Worm (Caenorhabditis elegans) whole organism, L3 larva: Measurements from ENCODE around the gene jmjd-3.1.
A peak's percentile ranks its signal among the peaks of the same experiment; 100 is the strongest.

Experiments used
- aly-2 ChIP-seq: fragments of 150-350 bp; optimal IDR thresholded peaks from 2 replicates; lab custom pipeline; 2014; ENCODE audit warnings: missing biosample characterization, missing genetic modification characterization
- ama-1 ChIP-seq: fragments of 150-350 bp; optimal IDR thresholded peaks from 2 replicates; lab custom pipeline; 2018
- ceh-16 ChIP-seq: sonication (generic microtip); optimal IDR thresholded peaks from 2 replicates; lab custom pipeline; 2017; ENCODE audit warnings: missing biosample characterization, missing genetic modification characterization
- ceh-28 ChIP-seq: fragments of 150-350 bp; optimal IDR thresholded peaks from 2 replicates; lab custom pipeline; 2014; ENCODE audit warnings: missing biosample characterization, missing genetic modification reagents, missing genetic modification characterization
- ceh-82 ChIP-seq: fragments of 150-350 bp; optimal IDR thresholded peaks from 2 replicates; lab custom pipeline; 2014; ENCODE audit warnings: missing biosample characterization, missing genetic modification characterization
- ceh-9 ChIP-seq: sonication (generic microtip); optimal IDR thresholded peaks from 2 replicates; lab custom pipeline; 2018; ENCODE audit warnings: missing biosample characterization, missing genetic modification characterization
- daf-12 ChIP-seq: fragments of 150-350 bp; optimal IDR thresholded peaks from 2 replicates; lab custom pipeline; 2014; ENCODE audit warnings: missing biosample characterization, missing genetic modification reagents, missing genetic modification characterization
- egl-5 ChIP-seq: fragments of 150-350 bp; optimal IDR thresholded peaks from 2 replicates; lab custom pipeline; 2017; ENCODE audit warnings: missing biosample characterization, missing genetic modification reagents, missing genetic modification characterization, inconsistent platforms
- elt-2 ChIP-seq: sonication (generic microtip); optimal IDR thresholded peaks from 2 replicates; lab custom pipeline; 2016; ENCODE audit warnings: missing genetic modification reagents, mild to moderate bottlenecking, missing genetic modification characterization, missing compliant biosample characterization
- elt-3 ChIP-seq, 3 experiments: fragments of 150-350 bp in 1 of 3; sonication (generic microtip) in 2 of 3; optimal IDR thresholded peaks; 2 replicates in 2 of 3; 4 replicates in 1 of 3; lab custom pipeline; 2014 to 2017; ENCODE audit warnings: missing biosample characterization in 3 of 3, missing genetic modification characterization in 3 of 3
- eor-1 ChIP-seq, 2 experiments: fragments of 150-350 bp; optimal IDR thresholded peaks; 2 replicates each; lab custom pipeline; 2014 to 2018; ENCODE audit warnings: missing biosample characterization in 2 of 2, missing genetic modification characterization in 2 of 2
- fkh-10 ChIP-seq: sonication (generic microtip); optimal IDR thresholded peaks from 2 replicates; lab custom pipeline; 2017; ENCODE audit warnings: missing biosample characterization, missing genetic modification reagents, missing genetic modification characterization
- fkh-2 ChIP-seq: fragments of 150-350 bp; optimal IDR thresholded peaks from 2 replicates; lab custom pipeline; 2014; ENCODE audit warnings: missing biosample characterization, missing genetic modification reagents, missing genetic modification characterization
- fos-1 ChIP-seq: fragments of 150-350 bp; optimal IDR thresholded peaks from 2 replicates; lab custom pipeline; 2014; ENCODE audit warnings: missing biosample characterization, missing genetic modification characterization
- jun-1 ChIP-seq: fragments of 150-350 bp; optimal IDR thresholded peaks from 2 replicates; lab custom pipeline; 2014; ENCODE audit warnings: missing biosample characterization, missing genetic modification reagents, missing genetic modification characterization
- lin-15B ChIP-seq: fragments of 150-350 bp; optimal IDR thresholded peaks from 2 replicates; lab custom pipeline; 2014; ENCODE audit warnings: missing biosample characterization, missing genetic modification characterization
- lin-39 ChIP-seq: fragments of 150-350 bp; optimal IDR thresholded peaks from 2 replicates; lab custom pipeline; 2018; ENCODE audit warnings: missing biosample characterization, missing genetic modification reagents, missing genetic modification characterization
- lsy-12 ChIP-seq: sonication (generic microtip); optimal IDR thresholded peaks from 2 replicates; lab custom pipeline; 2016; ENCODE audit warnings: mild to moderate bottlenecking, missing genetic modification characterization, missing compliant biosample characterization
- mdl-1 ChIP-seq: fragments of 150-350 bp; optimal IDR thresholded peaks from 2 replicates; lab custom pipeline; 2014; ENCODE audit warnings: missing biosample characterization, missing genetic modification characterization
- nfya-1 ChIP-seq: sonication (generic microtip); optimal IDR thresholded peaks from 2 replicates; lab custom pipeline; 2017; ENCODE audit warnings: missing genetic modification characterization, mild to moderate bottlenecking, missing compliant biosample characterization, antibody characterized with exemption, moderate library complexity; ENCODE audit not compliant: insufficient read depth
- nhr-12 ChIP-seq: fragments of 150-350 bp; optimal IDR thresholded peaks from 2 replicates; lab custom pipeline; 2014; ENCODE audit warnings: missing biosample characterization, missing genetic modification characterization
- nhr-23 ChIP-seq: fragments of 150-350 bp; optimal IDR thresholded peaks from 2 replicates; lab custom pipeline; 2014; ENCODE audit warnings: missing biosample characterization, missing genetic modification reagents, missing genetic modification characterization
- nhr-25 ChIP-seq: sonication (generic microtip); optimal IDR thresholded peaks from 2 replicates; lab custom pipeline; 2017; ENCODE audit warnings: missing biosample characterization, missing genetic modification characterization
- nhr-28 ChIP-seq: fragments of 150-350 bp; optimal IDR thresholded peaks from 2 replicates; lab custom pipeline; 2014; ENCODE audit warnings: missing biosample characterization, missing genetic modification characterization
- nhr-43 ChIP-seq: sonication (generic microtip); optimal IDR thresholded peaks from 2 replicates; lab custom pipeline; 2016; ENCODE audit warnings: mild to moderate bottlenecking, missing genetic modification characterization, missing compliant biosample characterization; ENCODE audit not compliant: poor library complexity, severe bottlenecking
- nhr-67 ChIP-seq: fragments of 150-350 bp; optimal IDR thresholded peaks from 2 replicates; lab custom pipeline; 2014; ENCODE audit warnings: missing biosample characterization, missing genetic modification characterization
- nhr-76 ChIP-seq: fragments of 150-350 bp; sonication (generic microtip); optimal IDR thresholded peaks from 5 replicates; lab custom pipeline; 2014; ENCODE audit warnings: missing biosample characterization, missing genetic modification characterization
- nhr-77 ChIP-seq: fragments of 150-350 bp; optimal IDR thresholded peaks from 2 replicates; lab custom pipeline; 2014; ENCODE audit warnings: missing biosample characterization, missing genetic modification characterization
- pha-4 ChIP-seq: fragments of 150-350 bp; optimal IDR thresholded peaks from 2 replicates; lab custom pipeline; 2014; ENCODE audit warnings: missing biosample characterization, missing genetic modification reagents, missing genetic modification characterization
- pqm-1 ChIP-seq: fragments of 150-350 bp; optimal IDR thresholded peaks from 2 replicates; lab custom pipeline; 2017; ENCODE audit warnings: missing biosample characterization, missing genetic modification characterization, inconsistent platforms
- skn-1 ChIP-seq: fragments of 150-350 bp; optimal IDR thresholded peaks from 2 replicates; lab custom pipeline; 2014; ENCODE audit warnings: missing biosample characterization, missing genetic modification characterization
- snpc-4 ChIP-seq: fragments of 150-350 bp; optimal IDR thresholded peaks from 2 replicates; lab custom pipeline; 2014; ENCODE audit warnings: missing biosample characterization, missing genetic modification characterization
- tbx-2 ChIP-seq: sonication (generic microtip); optimal IDR thresholded peaks from 2 replicates; lab custom pipeline; 2016; ENCODE audit warnings: mild to moderate bottlenecking, missing genetic modification characterization, missing compliant biosample characterization
- unc-39 ChIP-seq: sonication (generic microtip); optimal IDR thresholded peaks from 4 replicates; lab custom pipeline; 2017; ENCODE audit warnings: missing biosample characterization, missing genetic modification characterization
- unc-62 ChIP-seq: fragments of 150-350 bp; sonication (generic microtip); optimal IDR thresholded peaks from 4 replicates; lab custom pipeline; 2014; ENCODE audit warnings: missing biosample characterization, missing genetic modification reagents, missing genetic modification characterization
- ztf-11 ChIP-seq: fragments of 150-350 bp; optimal IDR thresholded peaks from 2 replicates; lab custom pipeline; 2014; ENCODE audit warnings: missing biosample characterization, missing genetic modification characterization
- ztf-4 ChIP-seq: fragments of 150-350 bp; optimal IDR thresholded peaks from 2 replicates; lab custom pipeline; 2014; ENCODE audit warnings: missing biosample characterization, missing genetic modification characterization

Gene jmjd-3.1

DNA sequence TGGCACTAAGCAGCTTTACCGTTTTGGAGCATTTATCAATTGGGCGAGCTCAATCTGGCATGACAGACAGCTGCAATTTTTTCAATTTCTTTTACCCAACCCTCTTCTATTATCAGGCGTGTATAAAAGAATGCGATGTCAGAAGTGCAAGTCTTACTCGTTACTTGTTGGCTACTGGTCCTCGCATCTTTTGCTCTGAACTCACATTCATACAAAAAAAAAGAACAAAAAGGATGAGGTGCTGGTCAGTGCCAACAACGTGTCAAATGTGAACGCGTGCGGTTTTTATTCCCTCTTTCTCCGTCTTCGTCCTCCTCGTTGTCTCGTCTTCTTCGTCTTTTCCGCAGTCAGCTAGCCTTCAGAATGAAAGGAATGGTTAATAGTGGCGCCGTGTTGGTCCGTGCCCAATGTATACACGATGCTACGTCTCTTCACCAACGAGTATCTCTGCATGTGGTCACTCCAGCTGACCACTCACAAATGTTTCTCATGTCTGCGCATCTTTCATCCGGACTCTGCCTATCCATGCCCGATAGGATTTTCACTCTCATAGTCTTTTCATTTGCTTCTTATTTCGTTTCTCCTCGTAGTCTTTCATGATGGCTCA is 4.9 kb upstream of the jmjd-3.1 start (continued):
- no peak for TF ChIP-seq aly-2
- no peak for TF ChIP-seq ama-1 (lab: Kevin White, UChicago)
- TF ChIP-seq nhr-67 (tag; lab: Kevin White, UChicago), result no peak
- TF ChIP-seq unc-39 (tag; lab: Kevin White, UChicago), result no peak
- TF ChIP-seq egl-5 (tag; lab: Kevin White, UChicago), result no peak
- TF ChIP-seq lin-15B, result no peak
- no peak for TF ChIP-seq pqm-1 (tag; lab: Kevin White, UChicago)
- TF ChIP-seq lin-39 (tag; lab: Kevin White, UChicago), result peak; percentile 67
- no peak for TF ChIP-seq eor-1 (tag; optimal IDR thresholded peaks at IDR 0.05; lab: Kevin White, UChicago)
- no peak for TF ChIP-seq ztf-4 (tag; lab: Kevin White, UChicago)
- TF ChIP-seq, all 47 proteins: peak for 5

DNA sequence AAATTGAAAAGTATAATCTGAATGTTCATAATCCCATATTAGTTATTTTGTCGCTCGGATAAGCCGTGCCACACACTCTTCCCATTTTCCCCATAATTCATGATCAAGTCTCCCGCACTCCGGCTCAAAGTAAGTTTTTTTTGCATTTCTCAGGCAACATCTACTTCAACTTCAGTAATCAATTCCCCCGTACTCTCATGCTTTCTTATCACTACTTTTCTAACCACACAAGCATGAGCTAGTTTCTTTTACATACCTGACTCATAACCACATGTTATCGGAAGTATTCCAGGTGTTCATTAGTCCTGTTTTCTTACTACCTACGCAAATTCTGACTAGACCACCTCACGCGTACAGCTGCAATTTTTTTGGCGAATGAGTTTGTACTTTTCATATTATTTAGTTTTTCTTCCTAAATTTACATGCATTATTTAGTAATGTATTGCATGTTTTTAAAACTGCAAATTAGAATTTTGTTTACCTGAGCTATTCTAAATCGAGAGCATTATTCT is 4.3 kb upstream of the jmjd-3.1 start:
- TF ChIP-seq fkh-2, result no peak
- TF ChIP-seq elt-2 (tag; lab: Kevin White, UChicago), result no peak
- no peak for TF ChIP-seq tbx-2
- TF ChIP-seq lin-39 (tag; lab: Kevin White, UChicago), result no peak
- no peak for TF ChIP-seq nhr-12 (tag; lab: Kevin White, UChicago)
- TF ChIP-seq jun-1, result no peak
- no peak for TF ChIP-seq ceh-16
- TF ChIP-seq nhr-25 (tag; lab: Kevin White, UChicago), result no peak
- no peak for TF ChIP-seq lin-15B
- TF ChIP-seq aly-2, result no peak
- no peak for TF ChIP-seq ceh-28
- TF ChIP-seq ztf-4 (tag; lab: Kevin White, UChicago), result no peak
- TF ChIP-seq fkh-10, result no peak
- TF ChIP-seq nhr-67 (tag; lab: Kevin White, UChicago), result no peak
- TF ChIP-seq ceh-9 (tag; lab: Kevin White, UChicago), result no peak
- TF ChIP-seq ztf-11, result no peak
- no peak for TF ChIP-seq eor-1 (tag; optimal IDR thresholded peaks at IDR 0.05; lab: Kevin White, UChicago)

DNA sequence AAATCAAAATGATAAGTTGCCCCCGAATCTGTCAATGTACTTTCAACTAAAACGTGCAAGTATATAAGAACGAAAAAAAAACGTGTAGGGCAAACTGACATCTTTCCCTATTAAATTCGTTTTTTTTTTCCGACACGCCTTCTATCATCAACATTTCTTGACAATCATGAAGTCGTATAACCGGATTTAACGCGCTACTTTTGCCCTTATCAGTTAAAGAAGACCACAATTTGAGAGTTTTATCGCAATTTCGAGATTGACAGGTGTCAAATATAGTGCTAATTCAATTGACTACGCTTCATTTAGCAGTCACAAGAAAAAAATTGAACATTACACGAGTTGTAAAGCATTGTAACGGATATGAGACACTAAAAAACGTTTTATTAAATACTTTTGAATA is 3.7 kb upstream of the jmjd-3.1 start:
- TF ChIP-seq nhr-12 (tag; lab: Kevin White, UChicago) (no peak), lin-39 (tag; lab: Kevin White, UChicago) (no peak), nhr-23 (tag; lab: Kevin White, UChicago) (no peak), elt-2 (tag; lab: Kevin White, UChicago) (peak; percentile 96), ceh-82 (no peak), mdl-1 (tag; lab: Kevin White, UChicago) (no peak), nhr-28 (tag; lab: Kevin White, UChicago) (no peak), unc-62 (GFP tag; lab: Kevin White, UChicago) (peak; percentile 18), fos-1 (tag; lab: Kevin White, UChicago) (no peak), ceh-28 (no peak), aly-2 (no peak), elt-3 (tag; optimal IDR thresholded peaks at IDR 0.05; lab: Kevin White, UChicago) (peak in 1 of 3 experiments; percentile 6), unc-39 (tag; lab: Kevin White, UChicago) (no peak), nhr-67 (tag; lab: Kevin White, UChicago) (no peak), eor-1 (tag; optimal IDR thresholded peaks at IDR 0.05; lab: Kevin White, UChicago) (no peak), egl-5 (tag; lab: Kevin White, UChicago) (no peak), lin-15B (no peak), snpc-4 (tag; lab: Kevin White, UChicago) (no peak), nhr-43 (tag; lab: Kevin White, UChicago) (no peak), pha-4 (tag; lab: Kevin White, UChicago) (no peak), nfya-1 (no peak), nhr-76 (tag; lab: Kevin White, UChicago) (no peak), ztf-11 (no peak), nhr-77 (no peak), lsy-12 (tag; lab: Kevin White, UChicago) (no peak)

DNA sequence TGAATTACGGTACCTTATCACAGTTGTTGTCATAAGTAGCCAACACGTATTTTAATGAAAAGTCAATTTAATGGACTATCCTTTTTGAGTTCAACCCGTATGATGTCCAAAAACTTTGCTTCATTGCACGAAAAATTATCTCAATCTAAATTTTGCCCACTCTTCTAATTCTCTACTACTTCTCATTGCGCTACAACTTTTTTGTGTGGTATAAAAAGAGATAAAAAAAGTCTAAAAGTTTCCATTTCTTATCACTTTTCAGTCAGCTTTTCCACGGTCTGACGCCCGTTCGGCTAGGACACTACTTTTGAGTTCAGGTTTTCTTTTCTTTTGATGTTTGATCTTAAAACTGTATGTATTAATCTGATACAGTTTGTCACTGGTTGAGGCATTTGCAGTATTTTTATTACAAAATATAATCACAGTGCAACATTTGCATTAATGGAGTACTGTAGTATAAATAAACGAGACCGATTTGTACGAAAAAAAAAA is 3.0 kb upstream of the jmjd-3.1 start:
- no peak for TF ChIP-seq daf-12 (tag; lab: Kevin White, UChicago)
- TF ChIP-seq pqm-1 (tag; lab: Kevin White, UChicago), result no peak
- TF ChIP-seq elt-2 (tag; lab: Kevin White, UChicago), result peak; percentile 38
- TF ChIP-seq unc-62 (GFP tag; lab: Kevin White, UChicago), result no peak
- no peak for TF ChIP-seq nhr-76 (tag; lab: Kevin White, UChicago)
- no peak for TF ChIP-seq skn-1 (tag; lab: Kevin White, UChicago)
- TF ChIP-seq, all 47 proteins: peak for 1
